Fruit fly (Drosophila melanogaster): ENCODE results near the gene raskol.

raskol gene

DNA sequence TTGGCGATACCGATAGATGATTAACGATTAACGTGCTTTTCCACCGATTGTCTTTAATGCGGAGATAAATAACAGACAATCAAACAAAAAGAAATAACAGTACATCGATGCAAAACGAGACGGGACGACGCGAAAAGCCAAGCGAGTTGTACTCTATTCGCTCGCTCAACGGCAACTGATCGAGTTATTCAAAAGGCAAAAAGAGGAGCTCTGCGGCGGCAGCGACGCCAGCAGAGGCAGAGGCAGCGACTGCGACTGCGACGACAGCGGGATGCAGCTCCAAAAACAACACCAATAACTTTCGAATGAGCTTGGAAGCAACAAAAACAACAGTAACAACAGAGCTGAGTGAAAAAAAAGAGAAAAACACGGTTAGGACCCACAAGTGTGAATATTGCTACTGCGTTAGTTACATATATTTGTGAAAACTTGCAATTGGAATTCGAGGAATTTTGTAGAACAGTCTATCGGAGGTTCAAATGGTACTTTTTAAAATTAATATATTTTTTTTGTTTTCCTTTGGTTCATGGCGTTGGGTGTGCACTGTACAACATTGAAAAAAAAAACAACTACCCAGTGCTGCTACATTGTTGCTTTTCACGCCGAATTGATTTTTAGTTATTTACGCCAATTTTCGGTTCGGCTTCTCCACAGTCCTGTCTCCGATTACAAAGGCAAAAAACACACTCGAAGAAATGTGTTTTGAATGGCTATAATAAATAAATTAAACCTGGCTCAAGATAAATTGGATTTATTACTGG, 27.0 kb upstream of the raskol start (continued):
- TF ChIP-seq Dek (tag; optimal IDR thresholded peaks at IDR 0.05) (no peak), sr (GFP tag; IDR thresholded peaks at IDR 0.05) (0 out of 3 replicates have a peak, but pooled peaks have one; percentile 42), stwl (tag; optimal IDR thresholded peaks at IDR 0.05) (peak; percentile 16), lola (GFP tag; optimal IDR thresholded peaks at IDR 0.05) (peak in 1 of 3 experiments; percentile 42), chm (GFP tag; IDR thresholded peaks at IDR 0.05) (peak; percentile 62; the same call in 1 of the 2 replicates), kah (GFP tag; optimal IDR thresholded peaks at IDR 0.05) (peak; percentile 4), usp (GFP tag; optimal IDR thresholded peaks at IDR 0.05) (no peak), crp (GFP tag; optimal IDR thresholded peaks at IDR 0.05) (no peak), MESR4 (GFP tag; optimal IDR thresholded peaks at IDR 0.05) (no peak), CrebB (tag; optimal IDR thresholded peaks at IDR 0.05) (no peak), CG10654 (GFP tag; optimal IDR thresholded peaks at IDR 0.05) (no peak), trh (GFP tag; optimal IDR thresholded peaks at IDR 0.05) (no peak), jing (GFP tag; optimal IDR thresholded peaks at IDR 0.05) (no peak), repo (GFP tag; optimal IDR thresholded peaks at IDR 0.05) (no peak), CG17385 (GFP tag; optimal IDR thresholded peaks at IDR 0.05) (no peak), sens-2 (GFP tag; IDR thresholded peaks at IDR 0.05) (peak; percentile 79), Oaz (GFP tag; IDR thresholded peaks at IDR 0.05) (peak; percentile 76), CG8478 (optimal IDR thresholded peaks at IDR 0.05) (no peak), ro (GFP tag; IDR thresholded peaks at IDR 0.05) (peak; percentile 37; the same call in 1 of the 2 replicates), row (GFP tag; IDR thresholded peaks at IDR 0.05) (peak; percentile 88), CG13287 (GFP tag; IDR thresholded peaks at IDR 0.05; ENCODE audit: partially characterized antibody) (no peak; the same call in 1 of the 2 replicates), CG10267 (tag; optimal IDR thresholded peaks at IDR 0.05) (peak; percentile 50), Ssrp (tag; optimal IDR thresholded peaks at IDR 0.05) (peak; percentile 62), NC2α (GFP tag; optimal IDR thresholded peaks at IDR 0.05) (no peak), lov (optimal IDR thresholded peaks at IDR 0.05) (no peak), lov (GFP tag; IDR thresholded peaks at IDR 0.05) (no peak), Abd-B (GFP tag; optimal IDR thresholded peaks at IDR 0.05) (no peak), Sry-β (GFP tag; optimal IDR thresholded peaks at IDR 0.05) (peak; percentile 77), grau (tag; optimal IDR thresholded peaks at IDR 0.05) (peak; percentile 91), ind (GFP tag; optimal IDR thresholded peaks at IDR 0.05) (peak; percentile 52), fu2 (GFP tag; optimal IDR thresholded peaks at IDR 0.05) (no peak), Usf (GFP tag; optimal IDR thresholded peaks at IDR 0.05) (no peak), hb (GFP tag; IDR thresholded peaks at IDR 0.05; ENCODE audit: partially characterized antibody) (no peak), Mad (GFP tag; optimal IDR thresholded peaks at IDR 0.05) (peak; percentile 2), CG18011 (GFP tag; optimal IDR thresholded peaks at IDR 0.05) (no peak), Nf-YB (GFP tag; optimal IDR thresholded peaks at IDR 0.05) (peak; percentile 19), CG7556 (GFP tag; optimal IDR thresholded peaks at IDR 0.05) (peak; percentile 51), CG11093 (GFP tag; IDR thresholded peaks at IDR 0.05) (peak; percentile 83), wdn (GFP tag; IDR thresholded peaks at IDR 0.05) (no peak), CG12769 (tag; optimal IDR thresholded peaks at IDR 0.05) (no peak), Meics (GFP tag; optimal IDR thresholded peaks at IDR 0.05) (peak; percentile 35), Atf-2 (GFP tag; optimal IDR thresholded peaks at IDR 0.05) (no peak), CG7357 (GFP tag; IDR thresholded peaks at IDR 0.05) (no peak; the same call in 2 of the 3 replicates), HLH4C (GFP tag; IDR thresholded peaks at IDR 0.05; ENCODE audit: partially characterized antibody) (peak; percentile 33; the same call in 2 of the 3 replicates), Max (GFP tag; optimal IDR thresholded peaks at IDR 0.05) (peak; percentile 26), Stat92E (GFP tag; optimal IDR thresholded peaks at IDR 0.05) (no peak), CG31224 (GFP tag; IDR thresholded peaks at IDR 0.05) (no peak), zfh2 (GFP tag; optimal IDR thresholded peaks at IDR 0.05) (no peak), CG17802 (tag; optimal IDR thresholded peaks at IDR 0.05) (peak; percentile 13)
